Fruit fly (Drosophila melanogaster) whole organism, wandering third instar larva: ENCODE data around the gene Edem1.
A peak's percentile ranks its signal among the peaks of the same experiment; 100 is the strongest.

Experiments
- Abd-B ChIP-seq: fragments of >200 bp; optimal IDR thresholded peaks from 2 replicates; lab custom pipeline; 2017; ENCODE audit warnings: missing biosample characterization, missing genetic modification characterization
- CG32264 ChIP-seq: fragments of 200-800 bp; sonication (Bioruptor generic); optimal IDR thresholded peaks from 2 replicates; lab custom pipeline; 2016; ENCODE audit warnings: missing biosample characterization, missing genetic modification characterization
- CG9705 ChIP-seq: fragments of 200-800 bp; sonication (Bioruptor generic); optimal IDR thresholded peaks from 2 replicates; lab custom pipeline; 2018; ENCODE audit warnings: missing biosample characterization, mild to moderate bottlenecking, missing genetic modification characterization
- CrebA ChIP-seq: fragments of 200-800 bp; sonication (Bioruptor generic); optimal IDR thresholded peaks from 2 replicates; lab custom pipeline; 2016; ENCODE audit warnings: missing biosample characterization, mild to moderate bottlenecking, missing genetic modification characterization, borderline replicate concordance
- Dfd ChIP-seq: fragments of >200 bp; optimal IDR thresholded peaks from 2 replicates; lab custom pipeline; 2017; ENCODE audit warnings: missing biosample characterization, missing genetic modification characterization
- Dif ChIP-seq: fragments of 200-275, 200-300 bp; sonication (Bioruptor generic); optimal IDR thresholded peaks from 2 replicates; lab custom pipeline; 2018; ENCODE audit warnings: missing biosample characterization, missing genetic modification characterization; ENCODE audit not compliant: partially characterized antibody
- GATAd ChIP-seq: sonication (Bioruptor generic); optimal IDR thresholded peaks from 2 replicates; lab custom pipeline; 2016; ENCODE audit warnings: missing biosample characterization, missing genetic modification characterization
- HLH106 ChIP-seq: fragments of 200-800 bp; optimal IDR thresholded peaks from 3 replicates; lab custom pipeline; 2019; ENCODE audit warnings: missing biosample characterization, mild to moderate bottlenecking, missing genetic modification characterization, moderate library complexity
- Hnf4 ChIP-seq: fragments of 200-800 bp; sonication (Bioruptor generic); optimal IDR thresholded peaks from 2 replicates; lab custom pipeline; 2016; ENCODE audit warnings: missing biosample characterization, mild to moderate bottlenecking, missing genetic modification characterization
- Hr78 ChIP-seq: fragments of >200 bp; optimal IDR thresholded peaks from 2 replicates; lab custom pipeline; 2017; ENCODE audit warnings: missing biosample characterization, missing genetic modification characterization
- Hr83 ChIP-seq: fragments of 200-300 bp; sonication (Bioruptor generic); optimal IDR thresholded peaks from 2 replicates; lab custom pipeline; 2016; ENCODE audit warnings: missing biosample characterization, mild to moderate bottlenecking, missing genetic modification characterization, moderate library complexity; ENCODE audit not compliant: poor library complexity, severe bottlenecking
- Jra ChIP-seq: sonication (Bioruptor generic); optimal IDR thresholded peaks from 2 replicates; lab custom pipeline; 2016; ENCODE audit warnings: missing biosample characterization, missing genetic modification characterization
- Mio ChIP-seq: sonication (Bioruptor generic); optimal IDR thresholded peaks from 2 replicates; lab custom pipeline; 2016; ENCODE audit warnings: missing biosample characterization, missing genetic modification characterization
- Myc ChIP-seq: fragments of >200 bp; optimal IDR thresholded peaks from 2 replicates; lab custom pipeline; 2017
- N ChIP-seq: fragments of >200 bp; optimal IDR thresholded peaks from 2 replicates; lab custom pipeline; 2018; ENCODE audit warnings: missing biosample characterization, missing external identifiers, missing genetic modification characterization
- Rel ChIP-seq, 2 experiments: fragments of 200-800 bp; sonication (Bioruptor generic) in 1 of 2; optimal IDR thresholded peaks; 2 replicates in 1 of 2; 3 replicates in 1 of 2; lab custom pipeline; 2016 to 2019; ENCODE audit warnings: mild to moderate bottlenecking in 2 of 2, missing biosample characterization in 2 of 2, missing genetic modification characterization in 2 of 2, moderate library complexity in 1 of 2
- Sp1 ChIP-seq: fragments of 200-800 bp; sonication (Bioruptor generic); optimal IDR thresholded peaks from 3 replicates; lab custom pipeline; 2019; ENCODE audit warnings: missing biosample characterization, mild to moderate bottlenecking, missing genetic modification characterization, moderate library complexity
- Vsx2 ChIP-seq: fragments of 200-300, 225-300 bp; sonication (Bioruptor generic); optimal IDR thresholded peaks from 2 replicates; lab custom pipeline; 2018; ENCODE audit warnings: missing biosample characterization, missing genetic modification characterization; ENCODE audit not compliant: partially characterized antibody
- br ChIP-seq: fragments of 200-800 bp; sonication (Bioruptor generic); optimal IDR thresholded peaks from 2 replicates; lab custom pipeline; 2016; ENCODE audit warnings: missing biosample characterization, missing genetic modification characterization
- brk ChIP-seq: fragments of 200-800 bp; sonication (Bioruptor generic); optimal IDR thresholded peaks from 2 replicates; lab custom pipeline; 2016; ENCODE audit warnings: missing biosample characterization, mild to moderate bottlenecking, missing genetic modification characterization
- dl ChIP-seq, 2 experiments: fragments of 175-275, 200-275 bp in 1 of 2; fragments of 200-275 bp in 1 of 2; sonication (Bioruptor generic); optimal IDR thresholded peaks; lab custom pipeline; 2018; ENCODE audit warnings: mild to moderate bottlenecking in 2 of 2, missing biosample characterization in 2 of 2, missing genetic modification characterization in 2 of 2, moderate library complexity in 2 of 2; ENCODE audit not compliant: partially characterized antibody in 2 of 2, insufficient read depth in 1 of 2
- dmrt93B ChIP-seq: fragments of 200-800 bp; sonication (Bioruptor generic); optimal IDR thresholded peaks from 2 replicates; lab custom pipeline; 2018; ENCODE audit warnings: missing biosample characterization, mild to moderate bottlenecking, missing genetic modification characterization
- dsf ChIP-seq: sonication (Bioruptor generic); optimal IDR thresholded peaks from 2 replicates; lab custom pipeline; 2016; ENCODE audit warnings: missing biosample characterization, missing genetic modification characterization, borderline replicate concordance
- ey ChIP-seq: fragments of 200-800 bp; sonication (Bioruptor generic); optimal IDR thresholded peaks from 2 replicates; lab custom pipeline; 2016; ENCODE audit warnings: missing biosample characterization, missing genetic modification characterization
- foxo ChIP-seq, 2 experiments: fragments of 200-800 bp; sonication (Bioruptor generic); optimal IDR thresholded peaks; 2 replicates in 1 of 2; 3 replicates in 1 of 2; lab custom pipeline; 2016 to 2017; ENCODE audit warnings: missing biosample characterization in 2 of 2, missing genetic modification characterization in 2 of 2
- fru ChIP-seq: fragments of 200-800 bp; sonication (Bioruptor generic); optimal IDR thresholded peaks from 3 replicates; lab custom pipeline; 2016; ENCODE audit warnings: missing biosample characterization, mild to moderate bottlenecking, missing genetic modification characterization
- h ChIP-seq: fragments of 200-800 bp; sonication (Bioruptor generic); optimal IDR thresholded peaks from 3 replicates; lab custom pipeline; 2016; ENCODE audit warnings: missing biosample characterization, mild to moderate bottlenecking, missing genetic modification characterization
- jim ChIP-seq: fragments of 175-275, 200-325 bp; sonication (Bioruptor generic); optimal IDR thresholded peaks from 2 replicates; lab custom pipeline; 2016; ENCODE audit warnings: missing biosample characterization, mild to moderate bottlenecking, missing genetic modification characterization
- lola ChIP-seq: fragments of >200 bp; optimal IDR thresholded peaks from 2 replicates; lab custom pipeline; 2017; ENCODE audit warnings: missing biosample characterization, missing genetic modification characterization
- pan ChIP-seq: fragments of >200 bp; optimal IDR thresholded peaks from 2 replicates; lab custom pipeline; 2017
- rgr ChIP-seq: fragments of 200-800 bp; sonication (Bioruptor generic); optimal IDR thresholded peaks from 3 replicates; lab custom pipeline; 2016; ENCODE audit warnings: missing biosample characterization, mild to moderate bottlenecking, missing genetic modification characterization
- sage ChIP-seq: fragments of 200-800 bp; sonication (Bioruptor generic); optimal IDR thresholded peaks from 2 replicates; lab custom pipeline; 2016; ENCODE audit warnings: missing biosample characterization, mild to moderate bottlenecking, missing genetic modification characterization
- sv ChIP-seq: fragments of 200-800 bp; sonication (Bioruptor generic); optimal IDR thresholded peaks from 3 replicates; lab custom pipeline; 2016; ENCODE audit warnings: missing biosample characterization, missing genetic modification characterization
- tai ChIP-seq: sonication (Bioruptor generic); optimal IDR thresholded peaks from 2 replicates; lab custom pipeline; 2016; ENCODE audit warnings: missing biosample characterization, missing genetic modification characterization
- usp ChIP-seq: fragments of >200 bp; optimal IDR thresholded peaks from 2 replicates; lab custom pipeline; 2017; ENCODE audit warnings: missing biosample characterization, missing genetic modification characterization
- woc ChIP-seq: sonication (Bioruptor generic); optimal IDR thresholded peaks from 2 replicates; lab custom pipeline; 2016; ENCODE audit warnings: missing biosample characterization, mild to moderate bottlenecking, missing genetic modification characterization

Gene Edem1

dm6 chrX:1893532-1893931, 15.1 kb downstream of the Edem1 start:
- TF ChIP-seq Hnf4 (GFP tag; lab: Kevin White, UChicago) (no peak), Dif (no peak), Abd-B (GFP tag; lab: Kevin White, UChicago) (no peak), Vsx2 (GFP tag; lab: Kevin White, UChicago) (no peak), Sp1 (GFP tag; lab: Kevin White, UChicago) (no peak), HLH106 (no peak), Dfd (GFP tag; lab: Kevin White, UChicago) (no peak), dsf (GFP tag; lab: Kevin White, UChicago) (no peak), lola (GFP tag; lab: Kevin White, UChicago) (no peak), h (GFP tag; lab: Kevin White, UChicago) (no peak), br (GFP tag; lab: Kevin White, UChicago) (no peak), Hr83 (GFP tag; lab: Kevin White, UChicago) (no peak), GATAd (GFP tag; lab: Kevin White, UChicago) (no peak), Jra (GFP tag; lab: Kevin White, UChicago) (no peak), jim (no peak)

dm6 chrX:1889926-1890325, 18.7 kb downstream of the Edem1 start, which contains the start of the genes trr and mRpL16:
Gene trr (minus strand): TSS chrX:1889950.
Gene mRpL16 (plus strand): TSS chrX:1890256.
- TF ChIP-seq Mio (no peak), Hr83 (GFP tag; lab: Kevin White, UChicago) (no peak), Hr78 (GFP tag; lab: Kevin White, UChicago) (no peak), HLH106 (peak; percentile 58), CG9705 (GFP tag; lab: Kevin White, UChicago) (peak; percentile 33), Myc (lab: Kevin White, UChicago) (peak; percentile 63), Rel (GFP tag; optimal IDR thresholded peaks at IDR 0.05; lab: Kevin White, UChicago) (no peak), Rel (tag; optimal IDR thresholded peaks at IDR 0.05; lab: Kevin White, UChicago) (peak; percentile 52), brk (GFP tag; lab: Kevin White, UChicago) (no peak), woc (GFP tag; lab: Kevin White, UChicago) (no peak), Hnf4 (GFP tag; lab: Kevin White, UChicago) (no peak), pan (no peak), usp (GFP tag; lab: Kevin White, UChicago) (no peak), sage (GFP tag; lab: Kevin White, UChicago) (no peak), Jra (GFP tag; lab: Kevin White, UChicago) (no peak), Sp1 (GFP tag; lab: Kevin White, UChicago) (peak; percentile 43)

- TF ChIP-seq sage (GFP tag; lab: Kevin White, UChicago): no peak
- TF ChIP-seq Hr83 (GFP tag; lab: Kevin White, UChicago): no peak
- TF ChIP-seq jim: no peak
- no peak for TF ChIP-seq CrebA (GFP tag; lab: Kevin White, UChicago)
These were observed 27.8 kb downstream of the Edem1 start for dm6 chrX:1880779-1881178.

DNA sequence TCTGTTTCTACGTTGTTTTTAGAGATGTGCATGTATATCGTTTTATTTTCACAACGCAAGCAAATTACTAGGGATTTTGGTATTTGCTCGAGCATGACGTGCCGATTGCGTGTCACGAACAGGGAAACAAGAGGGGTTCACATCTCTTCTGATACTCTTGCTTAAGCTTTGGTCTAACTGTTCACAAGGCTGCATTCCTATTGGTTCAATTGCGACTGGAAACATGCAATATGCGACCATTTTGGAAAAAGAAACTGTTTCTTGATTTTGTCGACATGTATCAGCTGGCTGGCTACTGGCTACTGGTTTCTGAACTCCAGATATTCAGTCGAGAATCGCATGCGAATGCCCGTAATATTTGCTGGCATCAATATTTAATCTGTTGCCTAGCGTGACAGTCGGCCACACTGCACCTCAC, 28.5 kb downstream of the Edem1 start, which contains the start of gene Coa8:
Coa8 (plus strand) TSS at position 144 of the 418 bp plus-strand sequence.
- TF ChIP-seq Abd-B (GFP tag; lab: Kevin White, UChicago): no peak
- peak; percentile 32 for TF ChIP-seq h (GFP tag; lab: Kevin White, UChicago)
- TF ChIP-seq Jra (GFP tag; lab: Kevin White, UChicago): no peak
- peak; percentile 17 for TF ChIP-seq woc (GFP tag; lab: Kevin White, UChicago)
- peak; percentile 34 for TF ChIP-seq br (GFP tag; lab: Kevin White, UChicago)
- peak; percentile 18 for TF ChIP-seq ey
- TF ChIP-seq Myc (lab: Kevin White, UChicago): no peak
- TF ChIP-seq jim: no peak
- no peak for TF ChIP-seq GATAd (GFP tag; lab: Kevin White, UChicago)
- TF ChIP-seq Hr78 (GFP tag; lab: Kevin White, UChicago): no peak
- TF ChIP-seq tai: no peak
- TF ChIP-seq sv (GFP tag; lab: Kevin White, UChicago): no peak
- peak; percentile 51 for TF ChIP-seq fru (GFP tag; lab: Kevin White, UChicago)
- no peak for TF ChIP-seq usp (GFP tag; lab: Kevin White, UChicago)
- TF ChIP-seq Sp1 (GFP tag; lab: Kevin White, UChicago): peak; percentile 34
- no peak for TF ChIP-seq sage (GFP tag; lab: Kevin White, UChicago)
- no peak for TF ChIP-seq Hnf4 (GFP tag; lab: Kevin White, UChicago)
- no peak for TF ChIP-seq CG32264
- TF ChIP-seq lola (GFP tag; lab: Kevin White, UChicago): no peak
- TF ChIP-seq CG9705 (GFP tag; lab: Kevin White, UChicago): peak; percentile 7
- TF ChIP-seq Hr83 (GFP tag; lab: Kevin White, UChicago): no peak
- peak; percentile 41 for TF ChIP-seq rgr (GFP tag; lab: Kevin White, UChicago)
- TF ChIP-seq dsf (GFP tag; lab: Kevin White, UChicago): no peak
- TF ChIP-seq foxo (GFP tag; optimal IDR thresholded peaks at IDR 0.05; lab: Kevin White, UChicago): peak in 1 of 2 experiments; percentile 50
- TF ChIP-seq N (GFP tag; lab: Kevin White, UChicago): no peak
- no peak for TF ChIP-seq Dfd (GFP tag; lab: Kevin White, UChicago)
- TF ChIP-seq dmrt93B: no peak
- TF ChIP-seq Mio: no peak
- peak; percentile 53 for TF ChIP-seq HLH106
- TF ChIP-seq Dif: no peak
- TF ChIP-seq dl (GFP tag; optimal IDR thresholded peaks at IDR 0.05; lab: Kevin White, UChicago; ENCODE audit: insufficient read depth in 1 of 2, partially characterized antibody in 2 of 2): no peak
- no peak for TF ChIP-seq Vsx2 (GFP tag; lab: Kevin White, UChicago)
